Fruit fly (Drosophila melanogaster): ENCODE results near the gene dpr20.

dpr20 gene

dm6 chr3L:841260-841659 is 15.8 kb downstream of the dpr20 start, which contains the start of the genes JMJD5 and Gr61a:
TSS of gene JMJD5 (minus strand) at chr3L:841360.
TSS of gene Gr61a (plus strand) at chr3L:841451.
- TF ChIP-seq noc (tag; optimal IDR thresholded peaks at IDR 0.05): no peak

- peak; percentile 94 for TF ChIP-seq noc (tag; optimal IDR thresholded peaks at IDR 0.05)
These were observed 19.4 kb downstream of the dpr20 start, which contains the start of the genes CG13901 and CG13887 for dm6 chr3L:837552-838187. TSS of gene CG13901 (minus strand) at chr3L:837821. TSS of gene CG13887 (plus strand) at chr3L:837861.

DNA sequence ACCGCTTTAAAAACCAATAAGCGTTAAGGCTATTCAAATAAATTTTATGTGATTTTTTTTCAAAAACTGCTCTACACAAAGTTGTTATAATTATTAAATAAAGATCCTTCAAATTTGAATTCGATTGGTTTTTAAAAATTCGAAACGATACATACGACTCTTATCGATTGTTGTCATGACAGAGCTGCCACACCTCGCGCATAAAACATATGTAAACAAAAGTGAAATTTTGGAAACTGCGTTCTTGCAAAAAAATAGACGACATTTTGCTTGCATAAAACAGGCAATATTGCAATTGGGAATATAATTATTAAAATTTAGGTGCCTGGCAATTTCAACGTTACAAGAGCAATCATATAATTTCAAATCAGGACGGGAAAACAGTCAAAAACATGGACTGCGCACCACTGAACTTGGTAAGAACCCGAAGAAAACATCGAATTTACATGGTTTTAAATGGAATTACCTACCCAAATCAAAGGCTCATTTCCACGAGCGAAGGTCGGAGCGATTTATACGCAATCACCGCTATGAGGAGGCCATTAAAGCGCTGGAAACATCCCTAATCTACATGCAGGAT is 21.5 kb downstream of the dpr20 start, which contains the start of gene CG42554:
CG42554 (plus strand) TSS at position 229 of the 580 bp plus-strand sequence.
- TF ChIP-seq noc (tag; optimal IDR thresholded peaks at IDR 0.05): no peak

- no peak for TF ChIP-seq noc (tag; optimal IDR thresholded peaks at IDR 0.05)
These were observed 23.2 kb downstream of the dpr20 start, which contains the start of gene CG42553 for dm6 chr3L:833878-834277. TSS of gene CG42553 (plus strand) at chr3L:834093.

DNA sequence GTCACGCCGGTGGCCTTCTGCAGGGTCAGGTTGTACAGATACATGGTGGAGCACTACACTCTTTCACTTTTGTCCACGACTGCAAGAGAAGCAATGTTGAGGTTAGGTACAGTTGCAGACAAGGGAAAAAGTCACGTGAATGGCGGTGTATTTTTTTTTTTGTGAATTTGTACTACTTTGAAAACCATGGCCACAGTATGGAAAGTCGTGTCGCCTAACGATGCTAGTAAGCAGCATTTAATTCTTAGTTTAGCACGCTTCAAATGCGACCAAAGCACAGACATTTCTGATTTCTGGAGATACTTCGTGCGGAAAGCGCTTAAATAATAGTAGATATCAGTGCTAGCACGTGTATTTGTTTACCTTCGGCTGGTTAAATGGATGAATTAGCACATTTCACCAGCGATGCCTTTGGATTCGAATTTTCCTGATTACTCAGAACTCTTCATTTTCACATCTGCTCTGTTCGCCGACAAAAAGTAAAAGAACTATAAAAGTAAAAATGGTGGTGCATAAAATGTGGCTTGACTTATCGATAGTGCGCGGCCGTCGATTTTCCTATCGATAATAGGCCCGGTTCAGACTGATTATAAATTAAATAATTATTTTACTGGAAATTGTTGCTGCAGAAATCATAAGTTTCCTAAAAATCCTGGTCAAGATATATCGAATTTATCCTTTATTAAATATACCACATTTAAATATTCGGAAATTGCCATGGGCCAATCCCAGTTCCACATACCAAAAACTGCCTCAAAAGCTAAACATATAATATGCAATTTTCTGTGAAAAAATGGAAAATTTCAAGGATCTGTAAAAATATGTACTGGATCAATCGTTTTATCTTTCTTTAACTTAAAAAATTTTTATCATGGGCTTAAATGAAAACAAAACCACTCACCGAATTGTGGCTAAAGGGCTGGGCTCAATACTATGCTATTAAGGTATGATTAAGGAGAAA is 23.9 kb downstream of the dpr20 start, which contains the start of gene Sf3b3:
Sf3b3 (minus strand) TSS at position 489 of the 961 bp plus-strand sequence.
- TF ChIP-seq noc (tag; optimal IDR thresholded peaks at IDR 0.05): peak; percentile 24

- TF ChIP-seq noc (tag; optimal IDR thresholded peaks at IDR 0.05): no peak
These were observed 32.6 kb downstream of the dpr20 start for dm6 chr3L:824444-824843.

DNA sequence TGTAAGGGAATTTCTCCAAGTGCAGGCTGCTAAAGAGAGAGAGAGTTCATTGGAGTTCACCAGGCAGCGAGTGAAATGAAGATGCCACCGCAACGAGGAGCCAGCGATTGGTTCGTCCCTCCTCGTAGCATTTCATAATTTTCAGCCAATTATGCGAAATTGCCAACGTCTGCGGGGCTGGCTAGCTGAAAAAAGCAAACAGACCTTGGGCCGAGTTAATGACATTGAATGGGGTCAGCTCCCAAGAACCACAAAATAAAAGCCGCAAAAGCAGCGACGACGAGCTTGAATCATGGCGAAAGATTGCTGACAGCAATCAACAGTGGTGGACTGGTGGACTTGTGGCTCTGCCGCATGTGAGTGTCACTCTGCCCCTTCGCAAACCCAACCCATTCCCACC is 33.5 kb downstream of the dpr20 start:
- no peak for TF ChIP-seq noc (tag; optimal IDR thresholded peaks at IDR 0.05)

DNA sequence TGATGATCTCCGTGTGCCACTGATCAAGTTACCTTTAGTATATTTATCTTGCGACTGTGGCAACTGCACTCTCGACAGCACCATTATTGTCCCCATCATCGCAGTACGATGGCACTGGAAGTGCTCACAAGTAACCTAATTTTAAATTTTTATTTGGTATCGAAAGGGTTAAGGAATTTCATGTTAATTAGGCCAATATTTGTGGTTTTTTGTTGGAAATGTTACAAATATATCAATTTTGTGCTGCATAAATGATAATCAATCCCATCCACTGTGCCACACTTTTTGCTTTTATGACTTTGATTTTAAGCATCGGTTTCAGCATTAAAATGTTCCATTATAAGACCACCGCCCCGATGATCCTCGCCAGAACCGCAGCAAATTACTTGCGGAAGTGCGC is 34.4 kb downstream of the dpr20 start:
- TF ChIP-seq noc (tag; optimal IDR thresholded peaks at IDR 0.05): no peak

DNA sequence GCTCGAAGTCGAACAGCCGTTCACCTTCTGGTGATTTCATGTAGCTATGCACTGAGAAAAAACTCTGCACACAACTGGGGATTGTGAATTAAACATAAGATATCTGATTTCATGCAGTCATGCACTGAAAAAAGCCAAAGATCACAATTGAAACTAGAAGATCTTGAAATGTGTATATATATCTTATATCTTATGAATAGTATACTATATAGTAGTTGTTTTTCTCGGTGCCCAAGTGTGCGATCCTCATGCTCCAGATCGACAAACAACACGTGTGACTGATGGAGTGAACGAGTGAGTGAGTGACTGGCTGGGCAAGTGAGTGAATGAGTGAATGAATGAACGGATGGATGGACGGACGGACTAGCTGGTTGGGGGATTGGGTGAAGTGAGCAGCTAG is 35.1 kb downstream of the dpr20 start:
- no peak for TF ChIP-seq noc (tag; optimal IDR thresholded peaks at IDR 0.05)

DNA sequence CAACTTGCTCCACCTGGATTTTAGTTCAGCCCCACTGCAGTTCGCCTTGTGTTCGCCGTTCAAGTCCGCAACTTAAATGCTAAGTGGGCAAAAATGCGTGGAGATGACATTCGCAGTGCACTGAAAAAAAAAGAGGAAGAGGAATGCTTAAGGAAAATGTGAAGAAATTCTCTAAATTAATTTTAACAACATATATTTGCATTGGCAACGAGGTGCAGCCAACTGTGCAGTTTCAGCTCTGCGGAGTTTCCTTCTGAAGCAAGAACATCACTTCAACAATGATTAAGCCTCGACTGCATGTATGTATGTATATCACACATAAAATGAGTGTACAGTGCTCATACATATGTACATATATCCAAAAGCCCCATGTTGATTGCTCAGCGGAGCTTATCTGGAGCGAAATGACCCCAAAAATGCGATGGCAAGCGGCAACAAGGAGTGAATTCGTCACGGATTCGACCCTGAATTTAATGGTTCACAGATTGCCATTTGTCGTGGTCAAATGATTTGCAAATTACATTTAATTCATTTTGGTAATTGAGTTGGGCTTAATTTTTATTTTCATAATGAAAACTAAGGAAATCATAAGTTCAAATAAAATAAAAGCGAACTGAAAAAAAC is 36.0 kb downstream of the dpr20 start:
- TF ChIP-seq noc (tag; optimal IDR thresholded peaks at IDR 0.05): no peak

dm6 chr3L:820332-820731 is 36.7 kb downstream of the dpr20 start:
- TF ChIP-seq noc (tag; optimal IDR thresholded peaks at IDR 0.05): no peak

DNA sequence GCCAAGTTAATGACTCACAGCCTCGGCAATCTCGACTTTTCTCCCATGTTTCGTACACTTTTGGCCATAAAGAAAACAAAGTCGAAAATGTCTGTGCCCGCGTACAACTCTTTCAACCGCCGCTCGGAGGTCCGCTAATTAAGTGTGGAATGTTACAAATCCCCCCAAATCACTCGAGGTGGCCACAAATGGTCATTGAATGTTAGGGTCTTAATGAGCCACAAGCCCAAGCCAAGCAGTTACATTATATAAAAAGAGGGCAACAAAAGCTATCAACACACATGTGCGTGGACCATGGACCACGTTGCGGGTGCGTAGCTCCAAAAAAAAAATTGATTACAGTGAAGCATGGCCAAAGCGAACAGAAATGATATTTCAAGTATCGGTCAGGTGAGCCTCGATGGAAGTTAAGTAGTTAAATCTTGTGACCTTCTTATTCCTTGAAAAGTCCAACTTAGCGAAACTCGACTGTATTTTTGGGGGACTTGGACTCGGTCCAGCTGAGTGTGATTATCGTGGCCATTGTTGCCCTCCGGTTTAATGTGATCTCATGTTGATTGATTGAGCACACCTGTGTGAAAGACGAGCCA is 37.7 kb downstream of the dpr20 start:
- TF ChIP-seq noc (tag; optimal IDR thresholded peaks at IDR 0.05): peak; percentile 27

DNA sequence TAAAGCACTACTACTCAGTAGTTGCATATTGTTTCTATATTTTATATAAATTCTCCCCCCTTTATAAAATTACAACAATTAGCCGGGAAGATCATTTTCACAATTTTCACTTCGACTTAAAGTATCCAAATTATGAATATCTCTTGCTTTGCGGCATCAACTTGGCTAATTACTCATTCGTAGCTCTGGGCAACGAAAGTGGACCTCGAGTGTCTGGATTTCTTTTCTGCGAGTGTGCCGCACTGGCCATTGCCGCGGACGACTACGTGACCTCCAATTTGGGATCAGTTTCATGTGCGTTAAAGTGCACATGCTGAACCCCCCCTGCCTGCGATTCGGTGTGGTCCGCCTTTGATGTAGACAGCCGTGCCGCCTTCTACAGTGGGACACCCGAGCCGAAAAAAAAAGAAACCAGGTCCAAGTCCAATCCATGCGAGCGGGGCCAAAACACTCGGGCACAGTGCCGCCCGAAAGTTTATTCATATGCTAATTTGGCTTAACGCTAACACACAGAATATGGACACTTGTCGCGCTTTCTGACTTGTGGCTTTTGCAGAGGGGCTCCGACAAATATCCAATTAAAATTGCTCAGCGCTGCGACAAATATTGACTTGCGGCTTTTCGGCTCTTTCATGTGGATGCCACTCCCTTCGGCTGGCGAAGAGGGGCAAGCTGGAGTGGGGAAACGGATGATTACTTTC is 38.5 kb downstream of the dpr20 start:
- TF ChIP-seq noc (tag; optimal IDR thresholded peaks at IDR 0.05): no peak

dm6 chr3L:817708-818107 is 39.3 kb downstream of the dpr20 start:
- TF ChIP-seq noc (tag; optimal IDR thresholded peaks at IDR 0.05): no peak

All from whole organism, larva.